Worm (Caenorhabditis elegans) whole organism, L2 larva: Measurements from ENCODE around the gene T24G10.2.
A peak's percentile ranks its signal among the peaks of the same experiment; 100 is the strongest.

Experiments used
- C34F6.9 ChIP-seq: fragments of 150-350 bp; optimal IDR thresholded peaks from 2 replicates; lab custom pipeline; 2014; ENCODE audit warnings: missing biosample characterization, missing genetic modification characterization
- F13H6.1 ChIP-seq: sonication (generic microtip); optimal IDR thresholded peaks from 2 replicates; lab custom pipeline; 2016; ENCODE audit warnings: missing genetic modification characterization, missing compliant biosample characterization
- R02D3.7 ChIP-seq: fragments of 150-350 bp; optimal IDR thresholded peaks from 2 replicates; lab custom pipeline; 2014; ENCODE audit warnings: missing biosample characterization, missing genetic modification characterization
- ZK546.5 ChIP-seq: sonication (generic microtip); optimal IDR thresholded peaks from 2 replicates; lab custom pipeline; 2017; ENCODE audit warnings: missing biosample characterization, missing genetic modification characterization
- alr-1 ChIP-seq: fragments of 150-350 bp; optimal IDR thresholded peaks from 2 replicates; lab custom pipeline; 2014; ENCODE audit warnings: missing biosample characterization, missing genetic modification characterization
- aly-2 ChIP-seq: fragments of 150-350 bp; optimal IDR thresholded peaks from 2 replicates; lab custom pipeline; 2014; ENCODE audit warnings: missing biosample characterization, missing genetic modification characterization
- ama-1 ChIP-seq: fragments of 150-350 bp; optimal IDR thresholded peaks from 2 replicates; lab custom pipeline; 2018; ENCODE audit warnings: inconsistent platforms
- blmp-1 ChIP-seq: sonication (generic microtip); optimal IDR thresholded peaks from 2 replicates; lab custom pipeline; 2017; ENCODE audit warnings: missing genetic modification characterization, mild to moderate bottlenecking, missing compliant biosample characterization, antibody characterized with exemption, moderate library complexity; ENCODE audit not compliant: insufficient read depth
- ceh-16 ChIP-seq: fragments of 150-350 bp; optimal IDR thresholded peaks from 2 replicates; lab custom pipeline; 2014; ENCODE audit warnings: missing biosample characterization, missing genetic modification characterization
- ceh-82 ChIP-seq: fragments of 150-350 bp; optimal IDR thresholded peaks from 2 replicates; lab custom pipeline; 2014; ENCODE audit warnings: missing biosample characterization, missing genetic modification characterization
- crh-2 ChIP-seq: sonication (generic microtip); optimal IDR thresholded peaks from 2 replicates; lab custom pipeline; 2017; ENCODE audit warnings: missing biosample characterization, missing genetic modification characterization
- dmd-4 ChIP-seq: sonication (generic microtip); optimal IDR thresholded peaks from 2 replicates; lab custom pipeline; 2017; ENCODE audit warnings: missing biosample characterization, missing genetic modification characterization
- egl-27 ChIP-seq: sonication (generic microtip); optimal IDR thresholded peaks from 3 replicates; lab custom pipeline; 2017; ENCODE audit warnings: missing biosample characterization, missing genetic modification reagents, missing genetic modification characterization
- elt-1 ChIP-seq: fragments of 150-350 bp; optimal IDR thresholded peaks from 2 replicates; lab custom pipeline; 2014; ENCODE audit warnings: missing biosample characterization, missing genetic modification characterization
- fos-1 ChIP-seq: fragments of 150-350 bp; optimal IDR thresholded peaks from 2 replicates; lab custom pipeline; 2014; ENCODE audit warnings: missing biosample characterization, missing genetic modification characterization
- gmeb-1 ChIP-seq: fragments of 150-350 bp; optimal IDR thresholded peaks from 2 replicates; lab custom pipeline; 2014; ENCODE audit warnings: missing biosample characterization, missing genetic modification characterization
- lin-13 ChIP-seq: fragments of 150-350 bp; optimal IDR thresholded peaks from 2 replicates; lab custom pipeline; 2014; ENCODE audit warnings: missing biosample characterization, missing genetic modification reagents, missing genetic modification characterization
- lin-39 ChIP-seq: fragments of 150-350 bp; optimal IDR thresholded peaks from 2 replicates; lab custom pipeline; 2014; ENCODE audit warnings: missing biosample characterization, missing genetic modification reagents, missing genetic modification characterization
- lsy-2 ChIP-seq, 2 experiments: fragments of 150-350 bp in 1 of 2; sonication (generic microtip) in 1 of 2; optimal IDR thresholded peaks; 2 replicates each; lab custom pipeline; 2014 to 2017; ENCODE audit warnings: missing biosample characterization in 2 of 2, missing genetic modification characterization in 2 of 2
- mbf-1 ChIP-seq: sonication (generic microtip); optimal IDR thresholded peaks from 2 replicates; lab custom pipeline; 2017; ENCODE audit warnings: missing biosample characterization, missing genetic modification characterization
- mdl-1 ChIP-seq, 2 experiments: fragments of 150-350 bp in 1 of 2; sonication (generic microtip) in 1 of 2; optimal IDR thresholded peaks; 2 replicates each; lab custom pipeline; 2017; ENCODE audit warnings: missing biosample characterization in 2 of 2, missing genetic modification characterization in 2 of 2
- nhr-10 ChIP-seq: sonication (generic microtip); optimal IDR thresholded peaks from 2 replicates; lab custom pipeline; 2017; ENCODE audit warnings: missing biosample characterization, missing genetic modification characterization
- nhr-12 ChIP-seq: fragments of 150-350 bp; optimal IDR thresholded peaks from 2 replicates; lab custom pipeline; 2014; ENCODE audit warnings: missing biosample characterization, missing genetic modification characterization
- nhr-129 ChIP-seq: fragments of 150-350 bp; optimal IDR thresholded peaks from 2 replicates; lab custom pipeline; 2014; ENCODE audit warnings: missing biosample characterization, missing genetic modification characterization
- nhr-21 ChIP-seq: fragments of 150-350 bp; optimal IDR thresholded peaks from 2 replicates; lab custom pipeline; 2014; ENCODE audit warnings: missing biosample characterization, missing genetic modification characterization
- nhr-237 ChIP-seq: fragments of 150-350 bp; optimal IDR thresholded peaks from 2 replicates; lab custom pipeline; 2014; ENCODE audit warnings: missing biosample characterization, missing genetic modification characterization
- nhr-25 ChIP-seq: fragments of 150-350 bp; sonication (generic microtip); optimal IDR thresholded peaks from 3 replicates; lab custom pipeline; 2014; ENCODE audit warnings: missing biosample characterization, missing genetic modification characterization
- nhr-6 ChIP-seq: fragments of 150-350 bp; optimal IDR thresholded peaks from 2 replicates; lab custom pipeline; 2014; ENCODE audit warnings: missing biosample characterization, missing genetic modification characterization
- nhr-77 ChIP-seq: fragments of 150-350 bp; optimal IDR thresholded peaks from 2 replicates; lab custom pipeline; 2014; ENCODE audit warnings: missing biosample characterization, missing genetic modification characterization
- peb-1 ChIP-seq: fragments of 150-350 bp; optimal IDR thresholded peaks from 2 replicates; lab custom pipeline; 2014; ENCODE audit warnings: missing biosample characterization, missing genetic modification characterization
- sem-4 ChIP-seq: fragments of 150-350 bp; optimal IDR thresholded peaks from 2 replicates; lab custom pipeline; 2014; ENCODE audit warnings: missing biosample characterization, missing genetic modification reagents, missing genetic modification characterization
- skn-1 ChIP-seq: sonication (generic microtip); optimal IDR thresholded peaks from 2 replicates; lab custom pipeline; 2017; ENCODE audit warnings: missing biosample characterization, missing genetic modification characterization
- sma-3 ChIP-seq: sonication (generic microtip); optimal IDR thresholded peaks from 2 replicates; lab custom pipeline; 2016; ENCODE audit warnings: missing genetic modification reagents, missing genetic modification characterization, missing compliant biosample characterization
- sma-9 ChIP-seq, 2 experiments: fragments of 150-350 bp in 1 of 2; sonication (generic microtip) in 1 of 2; optimal IDR thresholded peaks; 2 replicates each; lab custom pipeline; 2014 to 2016; ENCODE audit warnings: missing genetic modification characterization in 2 of 2, mild to moderate bottlenecking in 1 of 2, missing biosample characterization in 1 of 2, missing compliant biosample characterization in 1 of 2, missing genetic modification reagents in 1 of 2, moderate library complexity in 1 of 2
- unc-39 ChIP-seq: fragments of 150-350 bp; optimal IDR thresholded peaks from 2 replicates; lab custom pipeline; 2014; ENCODE audit warnings: missing biosample characterization, missing genetic modification characterization
- unc-55 ChIP-seq: fragments of 150-350 bp; sonication (generic microtip); optimal IDR thresholded peaks from 3 replicates; lab custom pipeline; 2014; ENCODE audit warnings: missing biosample characterization, missing genetic modification reagents, missing genetic modification characterization
- unc-62 ChIP-seq: fragments of 150-350 bp; optimal IDR thresholded peaks from 2 replicates; lab custom pipeline; 2014; ENCODE audit warnings: missing biosample characterization, missing genetic modification reagents, missing genetic modification characterization
- ztf-1 ChIP-seq: fragments of 200-800 bp; sonication (Bioruptor generic); conservative IDR thresholded peaks from 2 replicates; pipeline ENCODE4 v1.3.6; 2022; ENCODE audit warnings: missing genetic modification characterization, missing compliant biosample characterization
- ztf-11 ChIP-seq: sonication (generic microtip); optimal IDR thresholded peaks from 2 replicates; lab custom pipeline; 2017; ENCODE audit warnings: missing biosample characterization, missing genetic modification characterization
- ztf-4 ChIP-seq: fragments of 150-350 bp; optimal IDR thresholded peaks from 2 replicates; lab custom pipeline; 2014; ENCODE audit warnings: missing biosample characterization, missing genetic modification characterization

Gene T24G10.2

ce11 chrIII:5448177-5448576 lies 5.6 kb upstream of the T24G10.2 start, which contains the start of gene skpt-1:
Gene skpt-1, minus strand, starts transcription at chrIII:5448395.
- TF ChIP-seq mbf-1 (tag; lab: Kevin White, UChicago) (no peak), nhr-21 (no peak), lin-13 (no peak), nhr-129 (peak; percentile 7), sma-3 (GFP tag; lab: Kevin White, UChicago) (no peak), dmd-4 (tag; lab: Kevin White, UChicago) (no peak), F13H6.1 (tag; lab: Kevin White, UChicago) (no peak), nhr-25 (tag; lab: Kevin White, UChicago) (no peak), fos-1 (tag; lab: Kevin White, UChicago) (peak; percentile 9), aly-2 (tag; lab: Kevin White, UChicago) (no peak), unc-39 (tag; lab: Kevin White, UChicago) (no peak), sem-4 (tag; lab: Kevin White, UChicago) (no peak), ama-1 (lab: Kevin White, UChicago) (no peak), sma-9 (GFP tag; optimal IDR thresholded peaks at IDR 0.05; lab: Kevin White, UChicago) (no peak), sma-9 (tag; optimal IDR thresholded peaks at IDR 0.05; lab: Kevin White, UChicago) (no peak), unc-55 (GFP tag; lab: Kevin White, UChicago) (peak; percentile 65), alr-1 (tag; lab: Kevin White, UChicago) (no peak), gmeb-1 (peak; percentile 82), unc-62 (no peak), nhr-12 (tag; lab: Kevin White, UChicago) (no peak), peb-1 (tag; lab: Kevin White, UChicago) (no peak), R02D3.7 (tag; lab: Kevin White, UChicago) (no peak), ztf-11 (no peak), lsy-2 (tag; optimal IDR thresholded peaks at IDR 0.05; lab: Kevin White, UChicago) (peak in 1 of 2 experiments; percentile 76), ZK546.5 (no peak), nhr-6 (tag; lab: Kevin White, UChicago) (no peak), egl-27 (no peak), elt-1 (tag; lab: Kevin White, UChicago) (no peak), nhr-10 (tag; lab: Kevin White, UChicago) (no peak), ztf-4 (no peak), C34F6.9 (tag; lab: Kevin White, UChicago) (peak; percentile 51)

- TF ChIP-seq ZK546.5: no peak
- no peak for TF ChIP-seq elt-1 (tag; lab: Kevin White, UChicago)
- no peak for TF ChIP-seq nhr-6 (tag; lab: Kevin White, UChicago)
- no peak for TF ChIP-seq skn-1 (tag; lab: Kevin White, UChicago)
- no peak for TF ChIP-seq crh-2 (tag; lab: Kevin White, UChicago)
- TF ChIP-seq ztf-1 (GFP tag; lab: Robert Waterston, UW): no peak
- TF ChIP-seq nhr-237: no peak
- no peak for TF ChIP-seq mdl-1 (tag; optimal IDR thresholded peaks at IDR 0.05; lab: Kevin White, UChicago)
- TF ChIP-seq dmd-4 (tag; lab: Kevin White, UChicago): no peak
- TF ChIP-seq sem-4 (tag; lab: Kevin White, UChicago): no peak
- no peak for TF ChIP-seq blmp-1 (tag; lab: Kevin White, UChicago)
- no peak for TF ChIP-seq peb-1 (tag; lab: Kevin White, UChicago)
- no peak for TF ChIP-seq nhr-12 (tag; lab: Kevin White, UChicago)
- TF ChIP-seq R02D3.7 (tag; lab: Kevin White, UChicago): no peak
- TF ChIP-seq ceh-16 (tag; lab: Kevin White, UChicago): no peak
- TF ChIP-seq lin-39: no peak
- TF ChIP-seq unc-39 (tag; lab: Kevin White, UChicago): no peak
- no peak for TF ChIP-seq nhr-77 (tag; lab: Kevin White, UChicago)
- no peak for TF ChIP-seq ceh-82 (tag; lab: Kevin White, UChicago)
- TF ChIP-seq, all 48 proteins: peak for 0
These were observed 2.0 kb downstream of the T24G10.2 start, which contains the start of gene W03A5.6 for ce11 chrIII:5440540-5440939. Gene W03A5.6, minus strand, starts transcription at chrIII:5440640.

- TF ChIP-seq ama-1 (lab: Kevin White, UChicago) (no peak), ZK546.5 (no peak), fos-1 (tag; lab: Kevin White, UChicago) (peak; percentile 35)
These were observed 4.5 kb downstream of the T24G10.2 start for ce11 chrIII:5438064-5438463.
